Fruit fly (Drosophila melanogaster) whole organism, prepupa: ENCODE data around the gene Rab11.

Experiments used
- CG10631 ChIP-seq: fragments of 200-800 bp; sonication (Bioruptor generic); optimal IDR thresholded peaks from 2 replicates; lab custom pipeline; 2016; ENCODE audit warnings: missing biosample characterization, missing genetic modification characterization
- CG16779 ChIP-seq: fragments of 200-800 bp; sonication (Bioruptor generic); optimal IDR thresholded peaks from 3 replicates; lab custom pipeline; 2017; ENCODE audit warnings: missing biosample characterization, mild to moderate bottlenecking, missing genetic modification characterization
- CG32006 ChIP-seq: fragments of 200-800 bp; sonication (Bioruptor generic); optimal IDR thresholded peaks from 3 replicates; lab custom pipeline; 2017; ENCODE audit warnings: missing biosample characterization, mild to moderate bottlenecking, missing genetic modification characterization
- CG6276 ChIP-seq: fragments of 200-800 bp; sonication (Bioruptor generic); optimal IDR thresholded peaks from 2 replicates; lab custom pipeline; 2017; ENCODE audit warnings: missing biosample characterization, mild to moderate bottlenecking, missing genetic modification characterization
- CG6808 ChIP-seq: fragments of 200-800 bp; sonication (Bioruptor generic); optimal IDR thresholded peaks from 3 replicates; lab custom pipeline; 2017; ENCODE audit warnings: missing biosample characterization, missing genetic modification characterization, mild to moderate bottlenecking, moderate library complexity, missing genetic modification reagents
- CG9139 ChIP-seq: fragments of 200-800 bp; sonication (Bioruptor generic); optimal IDR thresholded peaks from 3 replicates; lab custom pipeline; 2017; ENCODE audit warnings: missing biosample characterization, mild to moderate bottlenecking, missing genetic modification characterization
- Lpt ChIP-seq: fragments of 200-800 bp; sonication (Bioruptor generic); optimal IDR thresholded peaks from 3 replicates; lab custom pipeline; 2016; ENCODE audit warnings: missing biosample characterization, missing genetic modification characterization
- Met ChIP-seq: fragments of 200-800 bp; sonication (Bioruptor generic); optimal IDR thresholded peaks from 3 replicates; lab custom pipeline; 2016; ENCODE audit warnings: missing biosample characterization, missing genetic modification characterization
- Sox102F ChIP-seq: fragments of 200-800 bp; sonication (Bioruptor generic); optimal IDR thresholded peaks from 2 replicates; lab custom pipeline; 2016; ENCODE audit warnings: missing biosample characterization, mild to moderate bottlenecking, missing genetic modification characterization
- Sox15 ChIP-seq: fragments of 200-800 bp; sonication (Bioruptor generic); optimal IDR thresholded peaks from 3 replicates; lab custom pipeline; 2016; ENCODE audit warnings: missing biosample characterization, missing genetic modification characterization
- dac ChIP-seq: fragments of 200-800 bp; sonication (Bioruptor generic); optimal IDR thresholded peaks from 2 replicates; lab custom pipeline; 2017; ENCODE audit warnings: missing biosample characterization, mild to moderate bottlenecking, missing genetic modification characterization
- spab ChIP-seq: fragments of 200-800 bp; sonication (Bioruptor generic); optimal IDR thresholded peaks from 2 replicates; lab custom pipeline; 2017; ENCODE audit warnings: missing biosample characterization, mild to moderate bottlenecking, missing genetic modification characterization, missing genetic modification reagents

DNA sequence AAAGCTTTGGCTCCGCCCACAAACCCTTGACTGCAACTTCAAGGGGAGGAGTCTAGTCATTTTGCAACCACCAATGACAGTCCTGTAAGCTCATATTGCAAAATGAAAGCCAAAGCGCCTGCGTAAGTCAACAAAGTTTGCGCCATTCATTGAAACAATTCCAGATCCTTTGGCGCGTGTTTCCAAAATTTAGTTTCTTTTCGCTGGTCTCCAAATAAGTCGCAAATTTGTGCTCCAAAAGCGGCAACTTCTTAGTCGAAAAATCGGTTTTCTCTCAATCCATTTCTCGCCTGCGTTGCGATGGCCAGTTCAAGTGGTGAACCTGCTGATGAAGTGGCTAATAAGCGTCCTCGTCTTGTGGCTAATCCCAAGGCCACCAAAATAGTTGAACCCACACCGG, 37.5 kb upstream of the Rab11 start, which contains the start of gene dmrt93B:
- TF ChIP-seq CG9139 (GFP tag; lab: Kevin White, UChicago) = no peak
- no peak for TF ChIP-seq CG16779 (tag; lab: Kevin White, UChicago)
- TF ChIP-seq Sox102F (GFP tag; lab: Kevin White, UChicago) = no peak
- TF ChIP-seq Met = no peak
- no peak for TF ChIP-seq Lpt (GFP tag; lab: Kevin White, UChicago)
- TF ChIP-seq Sox15 = no peak
- no peak for TF ChIP-seq dac (GFP tag; lab: Kevin White, UChicago)
- TF ChIP-seq CG6808 = no peak
- TF ChIP-seq CG32006 = no peak
- no peak for TF ChIP-seq spab (GFP tag; lab: Kevin White, UChicago)
- TF ChIP-seq CG6276 (GFP tag; lab: Kevin White, UChicago) = no peak
- TF ChIP-seq CG10631 = no peak
